Fruit fly (Drosophila melanogaster) whole organism, prepupa: ENCODE data around the gene Gk1.

ENCODE experiments used
- Blimp-1 ChIP-seq: fragments of 200-800 bp; sonication (Bioruptor generic); optimal IDR thresholded peaks from 3 replicates; lab custom pipeline; 2017; ENCODE audit warnings: missing biosample characterization, missing genetic modification characterization, mild to moderate bottlenecking, moderate library complexity, missing genetic modification reagents
- CG6792 ChIP-seq: fragments of 200-800 bp; sonication (Bioruptor generic); optimal IDR thresholded peaks from 3 replicates; lab custom pipeline; 2016; ENCODE audit warnings: missing biosample characterization, missing genetic modification characterization
- CG6854 ChIP-seq: fragments of 200-800 bp; sonication (Bioruptor generic); optimal IDR thresholded peaks from 2 replicates; lab custom pipeline; 2017; ENCODE audit warnings: missing biosample characterization, mild to moderate bottlenecking, missing genetic modification characterization
- Hr39 ChIP-seq: fragments of 200-800 bp; sonication (Bioruptor generic); optimal IDR thresholded peaks from 2 replicates; lab custom pipeline; 2016; ENCODE audit warnings: missing biosample characterization, missing genetic modification characterization
- Sox102F ChIP-seq: fragments of 200-800 bp; sonication (Bioruptor generic); optimal IDR thresholded peaks from 2 replicates; lab custom pipeline; 2016; ENCODE audit warnings: missing biosample characterization, mild to moderate bottlenecking, missing genetic modification characterization
- dsx ChIP-seq: fragments of 200-800 bp; optimal IDR thresholded peaks from 3 replicates; lab custom pipeline; 2019; ENCODE audit warnings: missing biosample characterization, mild to moderate bottlenecking, missing genetic modification characterization, moderate library complexity; ENCODE audit not compliant: poor library complexity, severe bottlenecking
- fd85E ChIP-seq: fragments of 200-800 bp; sonication (Bioruptor generic); optimal IDR thresholded peaks from 3 replicates; lab custom pipeline; 2016; ENCODE audit warnings: missing biosample characterization, missing genetic modification characterization

dm6 chr3L:203536-204135 lies 2.0 kb downstream of the Gk1 start, which contains the start of gene NitFhit:
- TF ChIP-seq Blimp-1 (GFP tag; lab: Kevin White, UChicago) (no peak), Sox102F (no peak), CG6854 (no peak), dsx (GFP tag; lab: Kevin White, UChicago) (no peak), fd85E (GFP tag; lab: Kevin White, UChicago) (no peak), CG6792 (GFP tag; lab: Kevin White, UChicago) (no peak), Hr39 (GFP tag; lab: Kevin White, UChicago) (no peak)
